Worm (Caenorhabditis elegans) whole organism, young adult: Measurements from ENCODE around the gene msh-5.

Source experiments
- K11D2.4 ChIP-seq: fragments of 200-800 bp; sonication (Bioruptor generic); IDR thresholded peaks from 2 replicates; pipeline ENCODE4 v1.3.6; 2022; ENCODE audit warnings: missing genetic modification reagents, missing genetic modification characterization, missing compliant biosample characterization
- dox-1 ChIP-seq: fragments of 200-800 bp; sonication (Bioruptor generic); IDR thresholded peaks from 2 replicates; pipeline ENCODE4 v1.3.6; 2022; ENCODE audit warnings: missing genetic modification reagents, missing genetic modification characterization, missing compliant biosample characterization
- hlh-26 ChIP-seq: fragments of 200-800 bp; sonication (Bioruptor generic); conservative IDR thresholded peaks from 2 replicates; pipeline ENCODE4 v1.3.6; 2022; ENCODE audit warnings: missing genetic modification reagents, missing genetic modification characterization, missing compliant biosample characterization
- madf-8 ChIP-seq: fragments of 200-800 bp; sonication (Bioruptor generic); conservative IDR thresholded peaks from 2 replicates; pipeline ENCODE4 v1.3.6; 2022; ENCODE audit warnings: missing genetic modification reagents, missing genetic modification characterization, missing compliant biosample characterization
- pha-4 ChIP-seq: fragments of 150-350 bp; sonication (generic microtip); optimal IDR thresholded peaks from 2 replicates; lab custom pipeline; 2014; ENCODE audit warnings: missing biosample characterization, missing genetic modification reagents, missing genetic modification characterization

DNA sequence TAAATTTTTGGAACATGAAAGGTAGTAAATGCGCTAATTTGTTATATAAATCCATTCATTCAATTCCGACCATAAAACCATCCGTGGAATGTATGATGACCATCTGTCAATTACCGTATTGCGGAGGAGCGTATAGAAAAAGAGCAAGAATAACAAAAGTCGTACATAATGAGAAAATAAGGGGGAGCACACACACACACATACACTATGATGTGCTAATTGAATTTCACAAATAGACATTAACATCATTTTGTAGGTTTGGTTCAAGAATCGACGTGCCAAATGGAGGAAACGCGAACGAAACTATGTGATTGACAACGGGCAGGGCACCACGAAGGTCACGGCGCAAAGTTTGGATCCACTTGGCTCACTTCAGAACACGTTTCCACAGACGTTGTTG lies 33.6 kb upstream of the msh-5 start:
- no peak for TF ChIP-seq hlh-26 (GFP tag; lab: Robert Waterston, UW)
- no peak for TF ChIP-seq dox-1 (GFP tag; lab: Robert Waterston, UW)
- no peak for TF ChIP-seq K11D2.4 (GFP tag; lab: Robert Waterston, UW)
- TF ChIP-seq madf-8 (GFP tag; lab: Robert Waterston, UW): no peak
- TF ChIP-seq pha-4: no peak
